Fruit fly (Drosophila melanogaster) whole organism, pupa: Measurements from ENCODE around the gene PolD3.

Experiments
- CG10348 ChIP-seq: fragments of 200-800 bp; sonication (Bioruptor generic); IDR thresholded peaks from 2 replicates; pipeline ENCODE4 v1.3.6; 2022; ENCODE audit warnings: missing biosample characterization, missing genetic modification characterization
- CG12605 ChIP-seq: fragments of 200-800 bp; sonication (Bioruptor generic); IDR thresholded peaks from 2 replicates; pipeline ENCODE4 v1.3.6; 2022; ENCODE audit warnings: missing biosample characterization, missing genetic modification characterization
- CG13204 ChIP-seq: fragments of 200-800 bp; sonication (Bioruptor generic); optimal IDR thresholded peaks from 2 replicates; lab custom pipeline; 2018; ENCODE audit warnings: missing biosample characterization, mild to moderate bottlenecking, missing genetic modification characterization, moderate library complexity
- CG14655 ChIP-seq: fragments of 200-800 bp; sonication (Bioruptor generic); optimal IDR thresholded peaks from 3 replicates; lab custom pipeline; 2017; ENCODE audit warnings: mild to moderate bottlenecking, missing biosample characterization, missing genetic modification reagents, missing genetic modification characterization
- CG15710 ChIP-seq: fragments of 200-800 bp; sonication (Bioruptor generic); optimal IDR thresholded peaks from 2 replicates; lab custom pipeline; 2018; ENCODE audit warnings: missing biosample characterization, mild to moderate bottlenecking, missing genetic modification characterization, moderate library complexity
- CG17806 ChIP-seq: fragments of 200-800 bp; sonication (Bioruptor generic); optimal IDR thresholded peaks from 2 replicates; lab custom pipeline; 2018; ENCODE audit warnings: missing biosample characterization, mild to moderate bottlenecking, missing genetic modification characterization, moderate library complexity
- CG32121 ChIP-seq: fragments of 200-800 bp; sonication (Bioruptor generic); IDR thresholded peaks from 2 replicates; pipeline ENCODE4 v1.3.6; 2022; ENCODE audit warnings: missing biosample characterization, missing genetic modification characterization
- CG34367 ChIP-seq: fragments of 200-800 bp; sonication (Bioruptor generic); optimal IDR thresholded peaks from 2 replicates; lab custom pipeline; 2018; ENCODE audit warnings: missing biosample characterization, mild to moderate bottlenecking, missing genetic modification characterization
- CG4496 ChIP-seq: fragments of 200-800 bp; sonication (Bioruptor generic); IDR thresholded peaks from 3 replicates; pipeline ENCODE4 v1.3.6; 2022; ENCODE audit warnings: missing biosample characterization, missing genetic modification characterization
- CG8159 ChIP-seq: fragments of 200-800 bp; sonication (Bioruptor generic); optimal IDR thresholded peaks from 3 replicates; lab custom pipeline; 2018; ENCODE audit warnings: missing biosample characterization, mild to moderate bottlenecking, missing genetic modification characterization, moderate library complexity
- CG8301 ChIP-seq: fragments of 200-800 bp; sonication (Bioruptor generic); optimal IDR thresholded peaks from 2 replicates; lab custom pipeline; 2018; ENCODE audit warnings: missing biosample characterization, mild to moderate bottlenecking, missing genetic modification characterization
- CG9948 ChIP-seq: fragments of 200-800 bp; sonication (Bioruptor generic); optimal IDR thresholded peaks from 2 replicates; lab custom pipeline; 2018; ENCODE audit warnings: missing biosample characterization, mild to moderate bottlenecking, missing genetic modification characterization, moderate library complexity
- D1 ChIP-seq: fragments of 200-800 bp; sonication (Bioruptor generic); optimal IDR thresholded peaks from 2 replicates; lab custom pipeline; 2018; ENCODE audit warnings: missing biosample characterization, mild to moderate bottlenecking, missing genetic modification characterization, moderate library complexity
- Ets98B ChIP-seq: fragments of 200-800 bp; sonication (Bioruptor generic); IDR thresholded peaks from 2 replicates; pipeline ENCODE4 v1.3.6; 2022; ENCODE audit warnings: missing biosample characterization, missing genetic modification characterization
- Pif1A ChIP-seq: fragments of 200-800 bp; sonication (Bioruptor generic); optimal IDR thresholded peaks from 3 replicates; lab custom pipeline; 2016; ENCODE audit warnings: missing biosample characterization, missing genetic modification characterization
- Snoo ChIP-seq: fragments of 200-800 bp; sonication (Bioruptor generic); optimal IDR thresholded peaks from 3 replicates; lab custom pipeline; 2017; ENCODE audit warnings: missing biosample characterization, mild to moderate bottlenecking, missing genetic modification characterization, inconsistent platforms
- fd96Ca ChIP-seq: fragments of 200-800 bp; sonication (Bioruptor generic); IDR thresholded peaks from 3 replicates; pipeline ENCODE4 v1.3.6; 2022; ENCODE audit warnings: missing biosample characterization, missing genetic modification characterization
- gl ChIP-seq: fragments of 200-800 bp; sonication (Bioruptor generic); optimal IDR thresholded peaks from 2 replicates; lab custom pipeline; 2018; ENCODE audit warnings: missing biosample characterization, mild to moderate bottlenecking, missing genetic modification characterization
- rn ChIP-seq: fragments of 200-800 bp; sonication (Bioruptor generic); IDR thresholded peaks from 2 replicates; pipeline ENCODE4 v1.3.6; 2022; ENCODE audit warnings: missing biosample characterization, missing genetic modification characterization

Gene PolD3

dm6 chr2L:15247614-15248013 is 8.5 kb downstream of the PolD3 start, which contains the start of gene ZnT35C:
Gene ZnT35C (minus strand): TSS chr2L:15247714.
- TF ChIP-seq CG8159 (tag; lab: Kevin White, UChicago) = peak; percentile 10
- TF ChIP-seq D1 (tag; lab: Kevin White, UChicago) = no peak

- TF ChIP-seq CG9948 (tag; lab: Kevin White, UChicago) (no peak), fd96Ca (GFP tag; lab: Robert Waterston, UW) (no peak), CG8159 (tag; lab: Kevin White, UChicago) (no peak), CG32121 (GFP tag; lab: Robert Waterston, UW) (no peak), D1 (tag; lab: Kevin White, UChicago) (no peak), Snoo (tag; lab: Kevin White, UChicago) (no peak), CG10348 (no peak), CG34367 (tag; lab: Kevin White, UChicago) (no peak), gl (tag; lab: Kevin White, UChicago) (no peak), CG13204 (GFP tag; lab: Kevin White, UChicago) (no peak), CG15710 (tag; lab: Kevin White, UChicago) (no peak), CG8301 (tag; lab: Kevin White, UChicago) (no peak)
These were observed 11.4 kb downstream of the PolD3 start for dm6 chr2L:15244708-15245107.

dm6 chr2L:15243413-15243812 is 12.7 kb downstream of the PolD3 start:
- TF ChIP-seq rn (GFP tag; lab: Robert Waterston, UW) (no peak), D1 (tag; lab: Kevin White, UChicago) (no peak), CG13204 (GFP tag; lab: Kevin White, UChicago) (peak; percentile 10), CG17806 (tag; lab: Kevin White, UChicago) (no peak)

- TF ChIP-seq CG8159 (tag; lab: Kevin White, UChicago) = no peak
- TF ChIP-seq CG12605 (GFP tag; lab: Robert Waterston, UW) = no peak
- no peak for TF ChIP-seq Snoo (tag; lab: Kevin White, UChicago)
- TF ChIP-seq CG34367 (tag; lab: Kevin White, UChicago) = no peak
- no peak for TF ChIP-seq CG4496 (GFP tag; lab: Robert Waterston, UW)
- no peak for TF ChIP-seq rn (GFP tag; lab: Robert Waterston, UW)
- no peak for TF ChIP-seq CG13204 (GFP tag; lab: Kevin White, UChicago)
- TF ChIP-seq CG8301 (tag; lab: Kevin White, UChicago) = no peak
These were observed 41.2 kb downstream of the PolD3 start, which contains the start of gene CG43230 for dm6 chr2L:15214922-15215321. Gene CG43230 (plus strand): TSS chr2L:15215222.

dm6 chr2L:15211489-15211888 is 44.6 kb downstream of the PolD3 start:
- TF ChIP-seq CG13204 (GFP tag; lab: Kevin White, UChicago) (no peak), D1 (tag; lab: Kevin White, UChicago) (no peak), CG12605 (GFP tag; lab: Robert Waterston, UW) (no peak), Snoo (tag; lab: Kevin White, UChicago) (no peak), Pif1A (no peak), CG8301 (tag; lab: Kevin White, UChicago) (no peak), CG34367 (tag; lab: Kevin White, UChicago) (no peak), CG15710 (tag; lab: Kevin White, UChicago) (peak; percentile 1), CG17806 (tag; lab: Kevin White, UChicago) (no peak), CG14655 (GFP tag; lab: Kevin White, UChicago) (peak; percentile 15), Ets98B (GFP tag; lab: Robert Waterston, UW) (no peak), fd96Ca (GFP tag; lab: Robert Waterston, UW) (no peak), CG9948 (tag; lab: Kevin White, UChicago) (peak; percentile 35), CG10348 (no peak), CG8159 (tag; lab: Kevin White, UChicago) (peak; percentile 61)
- TF ChIP-seq, all 21 proteins: peak for 4
